Worm (Caenorhabditis elegans) whole organism, early embryonic: ENCODE measurements around the gene T01C4.8.

ENCODE experiments used
- B0310.2 ChIP-seq: sonication (generic microtip); optimal IDR thresholded peaks from 2 replicates; lab custom pipeline; 2016; ENCODE audit warnings: mild to moderate bottlenecking, missing genetic modification characterization, missing compliant biosample characterization
- F13C5.2 ChIP-seq: sonication (generic microtip); optimal IDR thresholded peaks from 2 replicates; lab custom pipeline; 2017; ENCODE audit warnings: mild to moderate bottlenecking, missing genetic modification characterization, inconsistent platforms, missing compliant biosample characterization
- aly-1 ChIP-seq: sonication (generic microtip); optimal IDR thresholded peaks from 2 replicates; lab custom pipeline; 2016; ENCODE audit warnings: missing genetic modification characterization, missing compliant biosample characterization
- ama-1 ChIP-seq: fragments of 150-350 bp; optimal IDR thresholded peaks from 2 replicates; lab custom pipeline; 2014
- ceh-13 ChIP-seq: fragments of 200-800 bp; sonication (Bioruptor generic); optimal IDR thresholded peaks from 2 replicates; lab custom pipeline; 2018; ENCODE audit warnings: mild to moderate bottlenecking, missing genetic modification characterization, missing compliant biosample characterization
- ceh-36 ChIP-seq: sonication (generic microtip); optimal IDR thresholded peaks from 2 replicates; lab custom pipeline; 2016; ENCODE audit warnings: missing genetic modification characterization, inconsistent platforms, missing compliant biosample characterization
- ets-7 ChIP-seq: sonication (generic microtip); optimal IDR thresholded peaks from 2 replicates; lab custom pipeline; 2016; ENCODE audit warnings: missing genotype, missing genetic modification characterization, missing compliant biosample characterization
- flt-1 ChIP-seq: fragments of 200-800 bp; sonication (Bioruptor generic); IDR thresholded peaks from 2 replicates; pipeline ENCODE4 v1.3.6; 2022; ENCODE audit warnings: missing genetic modification characterization, missing compliant biosample characterization
- hmbx-1 ChIP-seq: sonication (generic microtip); optimal IDR thresholded peaks from 2 replicates; lab custom pipeline; 2016; ENCODE audit warnings: mild to moderate bottlenecking, missing genetic modification characterization, missing compliant biosample characterization
- hmg-4 ChIP-seq: fragments of 200-800 bp; sonication (Bioruptor generic); optimal IDR thresholded peaks from 2 replicates; lab custom pipeline; 2018; ENCODE audit warnings: mild to moderate bottlenecking, missing genetic modification characterization, missing compliant biosample characterization
- hnd-1 ChIP-seq: sonication (generic microtip); optimal IDR thresholded peaks from 2 replicates; lab custom pipeline; 2016; ENCODE audit warnings: missing genetic modification characterization, missing compliant biosample characterization
- pes-1 ChIP-seq: fragments of 200-800 bp; sonication (Bioruptor generic); IDR thresholded peaks from 2 replicates; pipeline ENCODE4 v1.3.6; 2022; ENCODE audit warnings: missing genetic modification reagents, missing genetic modification characterization, missing compliant biosample characterization
- scrt-1 ChIP-seq: fragments of 200-800 bp; sonication (Bioruptor generic); IDR thresholded peaks from 2 replicates; pipeline ENCODE4 v1.3.6; 2022; ENCODE audit warnings: missing genetic modification characterization, missing compliant biosample characterization
- sea-1 ChIP-seq: fragments of 200-800 bp; sonication (Bioruptor generic); conservative IDR thresholded peaks from 2 replicates; pipeline ENCODE4 v1.3.6; 2022; ENCODE audit warnings: missing genetic modification characterization, missing compliant biosample characterization
- tbx-11 ChIP-seq: fragments of 200-800 bp; sonication (Bioruptor generic); IDR thresholded peaks from 2 replicates; pipeline ENCODE4 v1.3.6; 2022; ENCODE audit warnings: missing genetic modification characterization, missing compliant biosample characterization
- tbx-37 ChIP-seq: fragments of 200-800 bp; sonication (Bioruptor generic); conservative IDR thresholded peaks from 2 replicates; pipeline ENCODE4 v1.3.6; 2022; ENCODE audit warnings: missing genetic modification reagents, missing genetic modification characterization, missing compliant biosample characterization
- tra-4 ChIP-seq: sonication (generic microtip); optimal IDR thresholded peaks from 2 replicates; lab custom pipeline; 2017; ENCODE audit warnings: missing genetic modification characterization, missing compliant biosample characterization

T01C4.8 gene

ce11 chrV:7084612-7085139 is 44.7 kb downstream of the T01C4.8 start, which contains the start of gene mys-1:
Gene mys-1 (minus strand): TSS chrV:7084662.
- TF ChIP-seq hnd-1 (no peak), flt-1 (GFP tag; lab: Robert Waterston, UW) (no peak), pes-1 (GFP tag; lab: Robert Waterston, UW) (no peak; the same call in 1 of the 2 replicates), tra-4 (tag; lab: Kevin White, UChicago) (no peak), ets-7 (tag; lab: Kevin White, UChicago) (no peak), hmg-4 (GFP tag; lab: Kevin White, UChicago) (peak; percentile 43), aly-1 (tag; lab: Kevin White, UChicago) (no peak), F13C5.2 (tag; lab: Kevin White, UChicago) (peak; percentile 39), ama-1 (lab: Kevin White, UChicago) (no peak), tbx-37 (peak; percentile 67), ceh-13 (GFP tag; lab: Kevin White, UChicago) (no peak), scrt-1 (GFP tag; lab: Robert Waterston, UW) (no peak), hmbx-1 (no peak), B0310.2 (tag; lab: Kevin White, UChicago) (no peak), tbx-11 (no peak), ceh-36 (tag; lab: Kevin White, UChicago) (no peak), sea-1 (GFP tag; lab: Robert Waterston, UW) (no peak)

ce11 chrV:7079388-7079787 is 50.0 kb downstream of the T01C4.8 start:
- TF ChIP-seq pes-1 (GFP tag; lab: Robert Waterston, UW) (no peak), ceh-36 (tag; lab: Kevin White, UChicago) (no peak), hnd-1 (no peak), ceh-13 (GFP tag; lab: Kevin White, UChicago) (no peak), B0310.2 (tag; lab: Kevin White, UChicago) (no peak), tra-4 (tag; lab: Kevin White, UChicago) (no peak), scrt-1 (GFP tag; lab: Robert Waterston, UW) (no peak), sea-1 (GFP tag; lab: Robert Waterston, UW) (no peak), aly-1 (tag; lab: Kevin White, UChicago) (no peak), ama-1 (lab: Kevin White, UChicago) (no peak), tbx-11 (no peak), ets-7 (tag; lab: Kevin White, UChicago) (no peak), F13C5.2 (tag; lab: Kevin White, UChicago) (no peak), flt-1 (GFP tag; lab: Robert Waterston, UW) (no peak), hmbx-1 (no peak), tbx-37 (no peak), hmg-4 (GFP tag; lab: Kevin White, UChicago) (no peak)
